Fruit fly (Drosophila melanogaster) whole organism, embryonic: ENCODE measurements around the gene CG6788.
A peak's percentile ranks its signal among the peaks of the same experiment; 100 is the strongest.

Source experiments
- Abd-B ChIP-seq: fragments of 200-800 bp; sonication (Bioruptor generic); optimal IDR thresholded peaks from 2 replicates; lab custom pipeline; 2018; ENCODE audit warnings: missing biosample characterization, mild to moderate bottlenecking, missing genetic modification characterization, moderate library complexity
- Adf1 ChIP-seq: fragments of 200-800 bp; sonication (Bioruptor generic); IDR thresholded peaks from 2 replicates; pipeline ENCODE4 v1.3.6; 2022; ENCODE audit warnings: missing biosample characterization, missing genetic modification characterization
- C15 ChIP-seq: fragments of 200-800 bp; sonication (Bioruptor generic); IDR thresholded peaks from 3 replicates; pipeline ENCODE4 v1.3.6; 2022; ENCODE audit warnings: missing biosample characterization, missing genetic modification characterization
- CG10366 ChIP-seq: fragments of 200-800 bp; sonication (Bioruptor generic); IDR thresholded peaks from 2 replicates; pipeline ENCODE4 v1.3.6; 2022; ENCODE audit warnings: missing biosample characterization, missing genetic modification characterization
- CG10654 ChIP-seq: fragments of 200-800 bp; sonication (Bioruptor generic); optimal IDR thresholded peaks from 2 replicates; lab custom pipeline; 2016; ENCODE audit warnings: missing biosample characterization, missing genetic modification characterization
- CG11504 ChIP-seq: fragments of 200-800 bp; sonication (Bioruptor generic); optimal IDR thresholded peaks from 3 replicates; lab custom pipeline; 2019; ENCODE audit warnings: missing biosample characterization, mild to moderate bottlenecking, missing genetic modification characterization, moderate library complexity
- CG12391 ChIP-seq: fragments of 200-800 bp; sonication (Bioruptor generic); optimal IDR thresholded peaks from 3 replicates; lab custom pipeline; 2018; ENCODE audit warnings: missing biosample characterization, mild to moderate bottlenecking, missing genetic modification characterization, moderate library complexity
- CG14965 ChIP-seq: fragments of 200-800 bp; sonication (Bioruptor generic); optimal IDR thresholded peaks from 2 replicates; lab custom pipeline; 2016; ENCODE audit warnings: missing biosample characterization, missing genetic modification characterization, borderline replicate concordance
- CG16779 ChIP-seq: fragments of 200-800 bp; sonication (Bioruptor generic); IDR thresholded peaks from 2 replicates; pipeline ENCODE4 v1.3.6; 2022; ENCODE audit warnings: missing biosample characterization, missing genetic modification characterization
- CG16813 ChIP-seq: fragments of 200-800 bp; sonication (Bioruptor generic); IDR thresholded peaks from 3 replicates; pipeline ENCODE4 v1.3.6; 2022; ENCODE audit warnings: missing biosample characterization, missing genetic modification characterization; ENCODE audit not compliant: partially characterized antibody
- CG17802 ChIP-seq: fragments of 200-800 bp; sonication (Bioruptor generic); optimal IDR thresholded peaks from 2 replicates; lab custom pipeline; 2018; ENCODE audit warnings: missing biosample characterization, mild to moderate bottlenecking, missing genetic modification characterization, moderate library complexity
- CG30020 ChIP-seq: fragments of 200-800 bp; optimal IDR thresholded peaks from 2 replicates; lab custom pipeline; 2019; ENCODE audit warnings: missing biosample characterization, mild to moderate bottlenecking, missing genetic modification characterization, moderate library complexity
- CG31365 ChIP-seq: fragments of 200-800 bp; sonication (Bioruptor generic); optimal IDR thresholded peaks from 2 replicates; lab custom pipeline; 2018; ENCODE audit warnings: missing biosample characterization, mild to moderate bottlenecking, missing genetic modification characterization
- CG3163 ChIP-seq: fragments of 200-800 bp; sonication (Bioruptor generic); optimal IDR thresholded peaks from 3 replicates; lab custom pipeline; 2016; ENCODE audit warnings: missing biosample characterization, missing genetic modification characterization
- CG3407 ChIP-seq: fragments of 200-800 bp; sonication (Bioruptor generic); optimal IDR thresholded peaks from 2 replicates; lab custom pipeline; 2018; ENCODE audit warnings: missing biosample characterization, mild to moderate bottlenecking, missing genetic modification characterization
- CG3838 ChIP-seq: fragments of 200-800 bp; sonication (Bioruptor generic); optimal IDR thresholded peaks from 3 replicates; lab custom pipeline; 2016; ENCODE audit warnings: missing biosample characterization, missing genetic modification characterization
- CG4328 ChIP-seq: fragments of 200-800 bp; sonication (Bioruptor generic); optimal IDR thresholded peaks from 3 replicates; lab custom pipeline; 2017; ENCODE audit warnings: missing biosample characterization, missing genetic modification reagents, missing genetic modification characterization
- CG6791 ChIP-seq: fragments of 200-800 bp; sonication (Bioruptor generic); IDR thresholded peaks from 3 replicates; pipeline ENCODE4 v1.3.6; 2022; ENCODE audit warnings: missing biosample characterization, missing genetic modification characterization; ENCODE audit not compliant: partially characterized antibody
- CG7271 ChIP-seq: fragments of 200-800 bp; sonication (Bioruptor generic); optimal IDR thresholded peaks from 2 replicates; lab custom pipeline; 2018; ENCODE audit warnings: missing biosample characterization, mild to moderate bottlenecking, missing genetic modification characterization, moderate library complexity
- CG7357 ChIP-seq: fragments of 200-800 bp; sonication (Bioruptor generic); IDR thresholded peaks from 3 replicates; pipeline ENCODE4 v1.3.6; 2022; ENCODE audit warnings: missing biosample characterization, missing genetic modification characterization
- CG7987 ChIP-seq: fragments of 200-800 bp; sonication (Bioruptor generic); optimal IDR thresholded peaks from 2 replicates; lab custom pipeline; 2018; ENCODE audit warnings: missing biosample characterization, mild to moderate bottlenecking, missing genetic modification characterization, moderate library complexity
- CG9876 ChIP-seq: fragments of 200-800 bp; sonication (Bioruptor generic); optimal IDR thresholded peaks from 2 replicates; lab custom pipeline; 2016; ENCODE audit warnings: missing biosample characterization, missing genetic modification characterization
- CHES-1-like ChIP-seq: fragments of 200-800 bp; sonication (Bioruptor generic); optimal IDR thresholded peaks from 2 replicates; lab custom pipeline; 2016; ENCODE audit warnings: missing biosample characterization, missing genetic modification characterization
- D19A ChIP-seq: fragments of 200-800 bp; optimal IDR thresholded peaks from 3 replicates; lab custom pipeline; 2019; ENCODE audit warnings: missing biosample characterization, mild to moderate bottlenecking, missing genetic modification characterization, moderate library complexity
- Fer2 ChIP-seq: fragments of 200-800 bp; sonication (Bioruptor generic); optimal IDR thresholded peaks from 2 replicates; lab custom pipeline; 2018; ENCODE audit warnings: missing biosample characterization, mild to moderate bottlenecking, missing genetic modification characterization, moderate library complexity
- HLH3B ChIP-seq: fragments of 200-800 bp; sonication (Bioruptor generic); IDR thresholded peaks from 2 replicates; pipeline ENCODE4 v1.3.6; 2022; ENCODE audit warnings: missing biosample characterization, missing genetic modification characterization
- Max ChIP-seq: fragments of 200-800 bp; sonication (Bioruptor generic); optimal IDR thresholded peaks from 2 replicates; lab custom pipeline; 2016; ENCODE audit warnings: missing biosample characterization, mild to moderate bottlenecking, missing genetic modification characterization
- Myb ChIP-seq: fragments of 200-800 bp; sonication (Bioruptor generic); optimal IDR thresholded peaks from 2 replicates; lab custom pipeline; 2016; ENCODE audit warnings: missing biosample characterization, missing genetic modification characterization
- Sry-β ChIP-seq: fragments of 200-800 bp; sonication (Bioruptor generic); optimal IDR thresholded peaks from 2 replicates; lab custom pipeline; 2018; ENCODE audit warnings: missing biosample characterization, mild to moderate bottlenecking, missing genetic modification characterization, moderate library complexity
- Trl ChIP-seq, 3 experiments: fragments of >200 bp in 2 of 3; fragments of 200-800 bp in 1 of 3; sonication (Bioruptor generic) in 1 of 3; optimal IDR thresholded peaks; 2 replicates in 1 of 3; 3 replicates in 2 of 3; lab custom pipeline; 2016 to 2017; ENCODE audit warnings: missing biosample characterization in 1 of 3, missing genetic modification characterization in 1 of 3
- az2 ChIP-seq: fragments of 200-800 bp; sonication (Bioruptor generic); optimal IDR thresholded peaks from 3 replicates; lab custom pipeline; 2016; ENCODE audit warnings: missing biosample characterization, missing genetic modification characterization
- bowl ChIP-seq: fragments of 200-800 bp; sonication (Bioruptor generic); IDR thresholded peaks from 2 replicates; pipeline ENCODE4 v1.3.6; 2022; ENCODE audit warnings: missing biosample characterization, missing genetic modification characterization
- chif ChIP-seq, 2 experiments: fragments of 200-800 bp; sonication (Bioruptor generic); optimal IDR thresholded peaks; 3 replicates each; lab custom pipeline; 2016; ENCODE audit warnings: missing biosample characterization in 2 of 2, missing genetic modification characterization in 2 of 2
- dpn ChIP-seq, 2 experiments: fragments of 200-800 bp; sonication (Bioruptor generic); optimal IDR thresholded peaks; 3 replicates each; lab custom pipeline; 2016; ENCODE audit warnings: missing biosample characterization in 2 of 2, missing genetic modification characterization in 2 of 2
- ems ChIP-seq: fragments of 200-800 bp; sonication (Bioruptor generic); optimal IDR thresholded peaks from 3 replicates; lab custom pipeline; 2016; ENCODE audit warnings: missing biosample characterization, missing genetic modification characterization
- en ChIP-seq: fragments of 200-800 bp; sonication (Bioruptor generic); optimal IDR thresholded peaks from 2 replicates; lab custom pipeline; 2016; ENCODE audit warnings: missing biosample characterization, missing genetic modification characterization
- fd3F ChIP-seq: fragments of 200-800 bp; sonication (Bioruptor generic); optimal IDR thresholded peaks from 2 replicates; lab custom pipeline; 2018; ENCODE audit warnings: missing biosample characterization, mild to moderate bottlenecking, missing genetic modification characterization, moderate library complexity
- fu2 ChIP-seq: fragments of 200-800 bp; sonication (Bioruptor generic); optimal IDR thresholded peaks from 2 replicates; lab custom pipeline; 2016; ENCODE audit warnings: missing biosample characterization, missing genetic modification characterization
- gce ChIP-seq: fragments of 200-800 bp; sonication (Bioruptor generic); IDR thresholded peaks from 3 replicates; pipeline ENCODE4 v1.3.6; 2022; ENCODE audit warnings: missing biosample characterization, missing genetic modification characterization
- gro ChIP-seq: fragments of 200-800 bp; sonication (Bioruptor generic); optimal IDR thresholded peaks from 2 replicates; lab custom pipeline; 2016; ENCODE audit warnings: missing biosample characterization, missing genetic modification characterization
- knrl ChIP-seq: fragments of 200-800 bp; sonication (Bioruptor generic); IDR thresholded peaks from 3 replicates; pipeline ENCODE4 v1.3.6; 2022; ENCODE audit warnings: missing biosample characterization, missing genetic modification characterization; ENCODE audit not compliant: partially characterized antibody
- luna ChIP-seq: fragments of 200-800 bp; sonication (Bioruptor generic); optimal IDR thresholded peaks from 2 replicates; lab custom pipeline; 2016; ENCODE audit warnings: missing biosample characterization, missing genetic modification characterization
- nmo ChIP-seq: fragments of 200-800 bp; sonication (Bioruptor generic); optimal IDR thresholded peaks from 2 replicates; lab custom pipeline; 2018; ENCODE audit warnings: missing biosample characterization, mild to moderate bottlenecking, missing genetic modification characterization, moderate library complexity
- sd ChIP-seq: fragments of 200-800 bp; sonication (Bioruptor generic); optimal IDR thresholded peaks from 3 replicates; lab custom pipeline; 2018; ENCODE audit warnings: missing biosample characterization, mild to moderate bottlenecking, missing genetic modification characterization, moderate library complexity
- so ChIP-seq: fragments of 200-800 bp; sonication (Bioruptor generic); IDR thresholded peaks from 3 replicates; pipeline ENCODE4 v1.3.6; 2022; ENCODE audit warnings: missing biosample characterization, missing genetic modification characterization
- sqz ChIP-seq: fragments of 200-800 bp; sonication (Bioruptor generic); optimal IDR thresholded peaks from 3 replicates; lab custom pipeline; 2018; ENCODE audit warnings: missing biosample characterization, mild to moderate bottlenecking, missing genetic modification characterization
- stwl ChIP-seq: fragments of 200-800 bp; sonication (Bioruptor generic); optimal IDR thresholded peaks from 3 replicates; lab custom pipeline; 2018; ENCODE audit warnings: missing biosample characterization, mild to moderate bottlenecking, missing genetic modification characterization, moderate library complexity
- tgo ChIP-seq: fragments of 200-800 bp; sonication (Bioruptor generic); IDR thresholded peaks from 3 replicates; pipeline ENCODE4 v1.3.6; 2022; ENCODE audit warnings: missing biosample characterization, missing genetic modification characterization
- toy ChIP-seq: fragments of 200-800 bp; sonication (Bioruptor generic); IDR thresholded peaks from 2 replicates; pipeline ENCODE4 v1.3.6; 2022; ENCODE audit warnings: missing biosample characterization, missing genetic modification characterization

Gene CG6788

DNA sequence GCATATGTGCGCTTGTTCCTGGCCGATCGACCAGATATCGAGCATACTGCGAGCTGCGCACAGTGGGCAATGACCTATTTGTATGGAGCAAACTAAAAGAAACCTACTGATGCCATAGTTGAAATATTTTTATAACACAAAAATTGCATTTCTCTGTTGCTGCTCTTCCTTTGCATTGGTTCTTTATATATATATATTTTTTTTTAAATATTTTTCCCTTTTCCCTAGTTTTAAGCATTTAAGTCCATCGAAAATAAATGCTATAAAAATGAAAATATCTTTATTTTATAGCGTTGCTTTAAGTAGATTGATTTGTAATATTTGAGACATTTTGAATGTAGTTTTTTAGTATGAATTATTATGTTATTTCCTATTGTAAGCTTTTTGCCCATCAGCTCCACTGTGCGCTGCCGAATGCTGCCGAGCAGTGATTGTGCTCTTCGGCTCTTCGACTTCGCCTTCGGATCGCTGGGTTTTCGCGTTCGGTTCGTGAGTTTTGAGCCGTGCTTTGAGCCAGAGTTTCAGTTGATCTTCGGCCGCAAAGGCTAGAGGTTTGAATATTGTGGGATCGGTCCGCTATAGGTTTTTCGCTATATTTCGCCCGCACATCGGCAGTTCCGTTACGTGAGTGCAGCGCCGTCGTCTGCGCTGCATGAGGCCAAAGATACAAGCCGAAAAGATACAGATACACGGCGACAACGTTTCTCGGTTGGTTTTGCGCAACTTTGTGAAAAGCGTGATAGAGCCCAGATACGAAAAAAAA lies 23.1 kb downstream of the CG6788 start, which contains the start of gene CG6847 (continued):
- TF ChIP-seq CG3163 (GFP tag; lab: Kevin White, UChicago) (no peak), toy (GFP tag; lab: Robert Waterston, UW) (no peak), CG7271 (no peak), Abd-B (GFP tag; lab: Kevin White, UChicago) (peak; percentile 71), CG7987 (GFP tag; lab: Kevin White, UChicago) (no peak), CG7357 (GFP tag; lab: Robert Waterston, UW) (no peak), D19A (tag; lab: Kevin White, UChicago) (peak; percentile 31), HLH3B (GFP tag; lab: Robert Waterston, UW) (no peak; the same call in 1 of the 2 replicates), CHES-1-like (no peak), Sry-β (no peak), Trl (optimal IDR thresholded peaks at IDR 0.05; lab: Kevin White, UChicago) (no peak), Trl (GFP tag; optimal IDR thresholded peaks at IDR 0.05; lab: Kevin White, UChicago) (peak; percentile 12), CG3407 (GFP tag; lab: Kevin White, UChicago) (peak; percentile 26), CG31365 (tag; lab: Kevin White, UChicago) (no peak), CG3838 (GFP tag; lab: Kevin White, UChicago) (no peak), CG16779 (GFP tag; lab: Robert Waterston, UW) (no peak), CG4328 (no peak), knrl (GFP tag; lab: Robert Waterston, UW) (no peak), CG16813 (GFP tag; lab: Robert Waterston, UW) (no peak), ems (GFP tag; lab: Kevin White, UChicago) (peak; percentile 11), az2 (GFP tag; lab: Kevin White, UChicago) (peak; percentile 78), so (GFP tag; lab: Robert Waterston, UW) (no peak), stwl (no peak), sd (tag; lab: Kevin White, UChicago) (peak; percentile 51), nmo (GFP tag; lab: Kevin White, UChicago) (peak; percentile 89), CG12391 (tag; lab: Kevin White, UChicago) (peak; percentile 86), sqz (no peak), bowl (GFP tag; lab: Robert Waterston, UW) (no peak), CG10366 (GFP tag; lab: Robert Waterston, UW) (peak; percentile 19; the same call in 1 of the 2 replicates), CG17802 (tag; lab: Kevin White, UChicago) (no peak), Adf1 (no peak), CG11504 (tag; lab: Kevin White, UChicago) (peak; percentile 68), fd3F (no peak), Myb (GFP tag; lab: Kevin White, UChicago) (no peak), Fer2 (peak; percentile 9), gce (GFP tag; lab: Robert Waterston, UW) (0 out of 3 replicates have a peak, but pooled peaks have one; percentile 23), CG30020 (tag; lab: Kevin White, UChicago) (peak; percentile 28), luna (no peak), C15 (no peak), Max (GFP tag; lab: Kevin White, UChicago) (no peak), en (GFP tag; lab: Kevin White, UChicago) (no peak), CG14965 (GFP tag; lab: Kevin White, UChicago) (no peak), chif (GFP tag; optimal IDR thresholded peaks at IDR 0.05; lab: Kevin White, UChicago) (peak in 1 of 2 experiments; percentile 12), gro (GFP tag; lab: Kevin White, UChicago) (no peak), dpn (GFP tag; optimal IDR thresholded peaks at IDR 0.05; lab: Kevin White, UChicago) (peak; percentile 29 to 73), fu2 (GFP tag; lab: Kevin White, UChicago) (no peak), CG9876 (GFP tag; lab: Kevin White, UChicago) (no peak), CG10654 (GFP tag; lab: Kevin White, UChicago) (peak; percentile 16), CG6791 (GFP tag; lab: Robert Waterston, UW) (peak; percentile 47; the same call in 1 of the 3 replicates), tgo (peak; percentile 49; the same call in 2 of the 3 replicates)
